Worm (Caenorhabditis elegans) whole organism, dauer: Measurements from ENCODE around the gene F20D6.15.

Experiments
- unc-62 ChIP-seq: sonication (generic microtip); optimal IDR thresholded peaks from 2 replicates; lab custom pipeline; 2017; ENCODE audit warnings: missing biosample characterization, missing genetic modification reagents, missing genetic modification characterization

Gene F20D6.15

DNA sequence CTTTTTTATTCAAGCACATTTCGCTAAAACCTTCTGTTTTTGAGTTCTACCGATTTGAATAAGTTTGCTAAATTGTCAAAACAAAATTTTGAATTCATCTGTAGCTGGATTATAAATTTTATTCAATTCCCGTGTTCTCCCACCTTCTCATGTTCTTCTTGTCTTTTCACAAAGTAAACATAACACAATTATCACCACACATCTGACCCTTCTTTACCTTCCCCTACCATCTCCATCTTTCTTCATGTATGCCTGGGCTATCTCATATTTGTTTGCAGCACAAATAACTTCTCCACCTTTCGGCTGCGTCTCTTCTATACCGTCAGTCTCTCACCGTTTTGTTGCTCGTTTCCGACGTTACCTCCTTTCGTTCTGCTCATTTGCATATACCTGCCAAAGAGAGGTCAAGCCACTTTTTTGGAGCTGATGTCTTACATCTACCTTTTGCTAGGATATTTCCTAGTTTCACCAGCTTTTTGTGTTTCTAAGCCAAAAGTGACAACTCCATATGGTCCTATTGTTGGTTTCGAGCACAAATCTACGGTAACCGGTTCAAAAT lies 14.9 kb upstream of the F20D6.15 start, which contains the start of gene cest-17:
Gene cest-17 (plus strand): TSS at position 248 of the 559 bp plus-strand sequence.
- TF ChIP-seq unc-62, result no peak

DNA sequence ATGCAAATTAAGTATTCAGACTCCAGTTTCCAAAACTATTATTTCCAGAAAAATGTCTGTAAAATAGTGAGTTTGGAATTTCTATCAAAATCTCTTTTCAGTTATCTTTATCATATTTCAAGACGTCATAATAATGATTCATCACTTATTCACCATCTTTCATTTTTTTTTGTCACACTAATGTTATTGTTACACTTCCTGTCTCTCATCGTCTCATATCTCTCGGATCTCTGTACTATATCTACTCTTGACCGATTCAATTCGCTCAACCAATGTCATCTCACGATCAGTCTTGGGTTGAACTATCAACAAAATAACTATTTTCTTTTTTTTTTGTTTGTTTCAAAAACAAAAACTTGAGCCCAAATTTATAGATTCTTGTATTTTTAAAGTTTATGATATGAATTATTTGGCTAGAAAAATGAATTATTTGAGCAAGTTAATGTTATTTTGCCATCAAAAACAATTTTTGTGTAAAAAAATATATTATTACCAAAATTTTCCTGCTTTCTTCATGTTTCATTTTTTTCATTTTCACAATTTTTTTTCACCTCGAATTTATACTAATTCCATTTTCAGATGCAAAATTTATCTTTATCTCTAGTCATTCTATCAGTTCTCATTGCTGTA lies 13.1 kb upstream of the F20D6.15 start, which contains the start of gene cri-2:
Gene cri-2 (plus strand): TSS at position 580 of the 630 bp plus-strand sequence.
- no peak for TF ChIP-seq unc-62

DNA sequence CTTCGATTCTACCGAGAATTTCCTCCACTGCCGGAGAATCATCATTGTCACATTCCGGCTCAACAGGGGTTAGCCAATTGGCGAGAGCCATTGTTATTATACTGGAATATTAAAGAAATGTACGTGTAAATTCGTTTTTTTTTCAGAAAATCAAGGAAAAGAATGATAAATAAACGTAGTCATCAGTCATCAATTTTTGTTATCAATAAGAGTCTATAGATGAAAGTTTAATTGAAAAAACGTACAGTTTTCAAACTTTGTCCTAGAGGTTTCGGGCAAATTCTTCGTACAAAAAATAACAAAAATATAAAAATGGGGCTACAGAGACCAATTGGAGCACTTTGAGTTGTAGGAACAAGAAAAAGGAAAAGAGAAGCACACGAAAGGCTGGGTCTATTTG lies 10.7 kb upstream of the F20D6.15 start, which contains the start of gene F20D6.11:
Gene F20D6.11 (minus strand): TSS at position 101 of the 400 bp plus-strand sequence.
- no peak for TF ChIP-seq unc-62

DNA sequence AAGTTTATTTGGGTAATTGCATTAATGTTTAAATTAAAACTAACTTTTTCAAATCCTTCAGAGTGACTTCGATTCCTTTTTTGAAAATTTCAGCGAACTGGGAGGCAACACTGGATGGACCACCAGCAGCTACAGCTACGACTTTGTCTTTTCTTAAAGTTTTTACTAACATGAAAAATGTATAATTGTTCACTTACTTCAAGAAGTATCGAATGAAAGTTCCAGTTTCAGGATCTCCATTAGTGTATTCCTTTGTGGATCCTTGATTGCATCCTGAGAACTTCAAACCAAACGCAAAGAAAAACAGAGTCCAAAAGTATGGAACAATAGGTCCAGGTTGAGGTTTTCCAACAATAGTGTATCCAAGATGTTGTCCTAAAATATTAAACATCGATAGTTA lies 8.7 kb upstream of the F20D6.15 start:
- TF ChIP-seq unc-62, result no peak

DNA sequence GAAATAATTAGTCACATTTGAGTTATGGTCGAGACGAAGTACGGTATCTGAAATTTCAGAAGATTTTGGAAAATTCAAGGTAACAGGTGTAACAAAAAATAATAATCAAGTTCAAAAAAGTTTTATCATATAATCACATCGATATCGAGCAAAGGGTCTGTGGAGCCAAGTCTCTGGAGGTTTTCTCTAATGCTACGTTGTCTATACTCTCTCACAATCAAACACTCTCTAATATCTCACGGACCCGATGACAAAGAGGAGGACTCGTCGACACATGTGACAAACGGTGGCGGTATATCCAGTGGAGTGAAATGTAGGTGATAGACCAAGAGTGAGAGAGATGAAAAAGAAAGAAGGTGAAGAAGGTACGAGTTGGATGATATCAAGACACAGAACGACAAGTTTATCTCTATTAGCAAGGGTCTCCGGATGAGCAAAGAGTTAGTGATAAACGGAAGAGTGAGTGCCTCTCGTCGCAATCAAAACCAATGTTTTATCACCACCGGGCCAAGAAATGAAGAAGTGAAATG lies 7.7 kb upstream of the F20D6.15 start, which contains the start of gene F20D6.10:
Gene F20D6.10 (minus strand): TSS at position 51 of the 530 bp plus-strand sequence.
- TF ChIP-seq unc-62, result no peak

DNA sequence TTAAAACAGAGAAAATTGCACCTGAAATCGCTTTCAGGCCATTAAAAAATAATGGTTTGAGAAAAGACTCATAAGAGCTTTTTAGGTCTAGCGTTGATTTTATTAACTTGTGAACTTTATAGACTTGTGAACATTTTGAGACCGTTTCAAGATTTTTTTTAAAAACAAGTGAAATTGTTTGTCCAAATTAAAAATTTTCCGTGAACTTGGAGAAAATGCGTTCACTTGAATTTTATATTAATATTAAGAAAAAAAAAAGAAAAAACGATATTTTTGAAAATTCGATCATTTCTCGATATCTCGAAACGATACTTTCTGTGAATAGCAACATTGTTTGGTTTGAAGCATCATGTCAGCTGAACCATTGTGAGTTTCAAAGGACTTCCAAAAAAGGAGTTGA lies 2.2 kb upstream of the F20D6.15 start, which contains the start of gene F20D6.1:
Gene F20D6.1 (plus strand): TSS at position 301 of the 400 bp plus-strand sequence.
- TF ChIP-seq unc-62, result no peak

DNA sequence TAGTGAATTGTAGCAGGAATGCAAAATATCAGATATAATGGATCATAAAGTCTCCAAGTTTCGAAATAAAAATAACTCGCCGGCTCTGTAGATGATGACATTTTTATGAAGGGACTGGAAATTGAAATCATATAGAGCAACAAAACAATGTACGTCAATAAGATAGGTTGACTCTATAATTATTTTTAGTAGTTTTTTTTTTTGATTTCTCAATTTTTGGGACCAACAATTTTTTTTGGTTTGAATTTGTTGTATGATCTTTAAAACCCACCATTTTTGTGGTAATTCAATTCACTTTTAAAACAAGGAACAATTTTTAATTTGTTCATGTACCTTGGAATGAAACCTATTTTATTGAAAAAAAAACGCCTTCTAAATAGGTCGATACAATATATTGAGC lies 1.7 kb upstream of the F20D6.15 start, which contains the start of gene F20D6.12:
Gene F20D6.12 (minus strand): TSS at position 101 of the 400 bp plus-strand sequence.
- TF ChIP-seq unc-62, result no peak

DNA sequence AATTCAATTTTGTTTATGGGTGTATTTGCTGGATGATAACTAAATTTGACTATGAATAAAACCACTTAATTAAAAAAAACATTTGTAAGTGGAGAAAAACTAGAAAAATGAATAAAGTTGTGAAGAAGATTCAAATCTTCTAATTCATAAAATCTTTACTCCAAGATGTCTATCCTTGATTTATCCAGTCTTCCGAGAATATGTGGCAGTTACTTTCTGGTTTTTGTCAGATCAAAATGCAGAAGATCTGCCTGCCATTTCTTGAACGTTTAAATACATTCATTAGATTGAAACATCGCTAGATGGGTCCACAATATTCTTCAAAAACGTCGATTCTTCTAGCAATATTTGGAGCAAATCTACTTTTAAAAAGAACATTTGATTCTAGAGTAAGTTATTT lies 2.5 kb downstream of the F20D6.15 start, which contains the start of gene F20D6.2:
Gene F20D6.2 (plus strand): TSS at position 301 of the 400 bp plus-strand sequence.
- TF ChIP-seq unc-62, result no peak

DNA sequence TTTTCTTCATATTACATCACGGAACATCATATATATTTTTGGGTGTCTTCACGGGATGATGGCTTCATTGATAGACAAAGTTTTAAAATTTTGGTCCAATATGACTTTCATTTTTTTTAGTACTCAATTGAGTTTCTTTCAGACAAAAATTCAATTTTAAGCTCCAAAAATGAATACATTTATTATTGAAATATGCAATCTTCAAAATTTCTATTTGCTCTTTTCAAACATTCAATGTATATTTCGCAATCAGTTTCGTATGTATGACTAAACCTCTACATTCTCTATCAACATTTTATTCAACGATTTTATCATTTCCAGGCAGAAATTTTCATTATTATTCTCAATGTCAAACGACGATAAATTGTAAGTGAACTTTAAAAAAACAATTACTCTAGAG lies 4.9 kb downstream of the F20D6.15 start, which contains the start of gene srp-8:
Gene srp-8 (plus strand): TSS at position 301 of the 400 bp plus-strand sequence.
- TF ChIP-seq unc-62, result no peak

DNA sequence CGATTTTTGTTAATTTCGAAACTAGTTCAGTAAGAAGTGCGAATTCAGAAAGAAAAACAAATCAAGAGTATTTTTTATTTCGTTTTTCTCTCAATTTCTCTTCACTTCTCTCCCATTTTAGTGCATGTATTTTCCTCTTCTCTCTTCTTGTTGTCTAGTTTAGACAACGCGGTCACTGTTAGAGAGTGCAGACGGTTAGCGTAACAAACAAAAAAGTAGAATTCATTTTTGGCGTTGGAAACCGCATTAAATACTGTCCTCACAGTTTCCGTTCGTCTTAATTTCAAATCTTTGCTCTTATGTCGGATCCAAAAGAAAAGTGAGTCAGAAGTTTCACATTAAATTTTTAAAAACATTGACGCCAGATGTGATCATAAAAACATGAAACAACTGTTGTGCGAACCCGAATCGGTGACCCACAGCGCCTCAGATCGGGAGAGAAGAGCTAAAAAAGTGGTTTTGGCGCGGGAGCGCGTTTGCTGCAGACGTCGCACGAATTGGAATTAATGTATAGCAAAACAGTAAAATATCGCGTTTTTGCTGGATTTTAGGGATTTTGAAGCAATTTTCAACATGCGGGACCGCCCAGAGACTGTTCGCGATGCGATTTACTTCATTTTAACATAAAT lies 9.2 kb downstream of the F20D6.15 start, which contains the start of gene srp-7:
Gene srp-7 (plus strand): TSS at position 213 of the 629 bp plus-strand sequence.
- TF ChIP-seq unc-62, result no peak

DNA sequence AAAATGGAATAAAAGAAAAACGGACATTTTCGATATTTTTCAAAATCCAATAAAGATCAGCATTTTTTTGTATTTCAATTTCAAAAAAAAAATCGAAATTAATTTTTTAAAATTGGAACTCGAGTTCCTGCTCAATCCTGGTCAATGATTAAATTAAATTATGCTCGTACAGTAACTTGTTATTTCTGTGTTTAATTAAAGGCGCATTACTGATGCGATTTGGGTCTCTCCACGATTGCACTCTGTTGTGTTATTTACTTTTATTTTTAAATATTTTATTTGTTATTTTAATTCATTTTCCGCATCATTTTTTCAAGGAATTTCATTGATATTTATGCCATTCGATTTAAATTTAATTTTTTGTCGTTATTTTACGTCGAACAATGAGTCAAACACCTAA lies 10.0 kb downstream of the F20D6.15 start:
- TF ChIP-seq unc-62, result no peak

DNA sequence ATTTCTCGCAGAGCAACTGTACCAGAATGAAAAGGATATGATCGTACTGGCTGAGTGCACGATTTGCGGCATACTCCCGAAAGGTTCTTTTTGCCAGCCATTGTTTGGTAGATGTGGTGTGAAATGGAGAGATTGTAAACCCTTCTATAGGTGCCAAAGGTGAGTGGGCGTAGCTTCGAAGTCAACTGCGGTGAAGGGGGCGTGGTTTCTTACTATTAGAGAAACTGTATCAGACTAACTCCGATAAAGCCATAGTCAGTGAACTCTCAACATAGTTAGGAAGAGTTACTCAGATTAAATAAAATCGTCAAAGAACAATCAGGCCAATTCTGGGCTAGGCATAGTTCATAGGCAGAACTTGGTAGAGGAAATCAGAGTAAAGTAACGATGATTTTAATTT lies 10.9 kb downstream of the F20D6.15 start, which contains the start of gene F20D6.9:
Gene F20D6.9 (minus strand): TSS at position 101 of the 400 bp plus-strand sequence.
- no peak for TF ChIP-seq unc-62

DNA sequence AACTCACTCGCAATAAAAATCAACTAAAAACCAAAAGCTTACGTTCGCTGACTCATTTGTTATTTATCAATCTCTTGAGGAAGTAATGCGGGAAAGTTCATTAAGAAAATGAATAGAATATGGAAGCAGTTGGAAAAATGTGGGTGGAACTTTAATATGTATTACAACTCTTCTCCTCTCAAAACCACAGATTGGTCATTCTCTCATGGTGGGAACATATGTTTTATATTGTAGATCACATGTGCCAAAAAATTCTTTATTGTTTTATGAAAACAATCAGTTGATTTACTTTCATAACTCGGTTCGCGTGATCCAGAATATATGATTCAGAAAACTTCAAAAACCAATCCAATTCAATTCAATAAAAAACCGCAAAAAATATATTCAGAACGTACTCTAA lies 16.6 kb downstream of the F20D6.15 start:
- no peak for TF ChIP-seq unc-62

DNA sequence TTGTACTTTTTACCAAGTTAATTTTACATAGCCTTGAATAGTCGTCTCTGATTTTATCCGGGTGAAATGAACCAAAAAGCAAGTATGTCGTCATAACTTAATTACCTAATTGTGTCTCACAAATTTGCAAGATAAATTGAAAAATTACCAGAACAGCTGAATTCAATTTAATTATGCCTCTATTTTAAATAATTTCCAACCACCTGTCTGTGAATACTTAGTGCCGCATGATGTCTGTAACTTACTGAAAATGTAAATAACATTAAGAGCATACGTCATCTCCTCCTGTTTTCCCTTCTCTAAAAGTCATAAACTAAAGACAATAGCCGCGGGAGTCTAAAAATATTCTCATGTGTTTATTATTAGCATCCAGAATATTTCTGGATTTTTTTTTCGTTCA lies 18.0 kb downstream of the F20D6.15 start:
- TF ChIP-seq unc-62, result no peak

DNA sequence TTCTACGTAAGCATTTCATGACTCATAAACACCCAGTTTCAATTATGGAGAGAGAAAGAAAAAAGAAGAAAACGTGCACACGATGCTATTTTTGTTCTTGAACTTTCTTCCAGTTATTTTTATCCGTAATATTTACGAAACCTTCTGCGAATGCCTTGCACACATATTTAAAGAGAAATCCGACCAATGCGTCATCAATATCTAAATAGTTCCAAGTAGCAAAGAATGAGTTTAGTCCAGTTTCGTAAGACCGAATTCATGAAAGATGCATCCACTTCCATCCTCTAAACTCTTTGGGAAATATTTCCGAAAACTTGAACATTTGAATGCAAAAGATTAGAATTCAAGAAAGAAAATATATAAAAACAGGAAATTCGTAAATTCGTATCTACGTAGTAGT lies 19.1 kb downstream of the F20D6.15 start:
- TF ChIP-seq unc-62, result no peak

DNA sequence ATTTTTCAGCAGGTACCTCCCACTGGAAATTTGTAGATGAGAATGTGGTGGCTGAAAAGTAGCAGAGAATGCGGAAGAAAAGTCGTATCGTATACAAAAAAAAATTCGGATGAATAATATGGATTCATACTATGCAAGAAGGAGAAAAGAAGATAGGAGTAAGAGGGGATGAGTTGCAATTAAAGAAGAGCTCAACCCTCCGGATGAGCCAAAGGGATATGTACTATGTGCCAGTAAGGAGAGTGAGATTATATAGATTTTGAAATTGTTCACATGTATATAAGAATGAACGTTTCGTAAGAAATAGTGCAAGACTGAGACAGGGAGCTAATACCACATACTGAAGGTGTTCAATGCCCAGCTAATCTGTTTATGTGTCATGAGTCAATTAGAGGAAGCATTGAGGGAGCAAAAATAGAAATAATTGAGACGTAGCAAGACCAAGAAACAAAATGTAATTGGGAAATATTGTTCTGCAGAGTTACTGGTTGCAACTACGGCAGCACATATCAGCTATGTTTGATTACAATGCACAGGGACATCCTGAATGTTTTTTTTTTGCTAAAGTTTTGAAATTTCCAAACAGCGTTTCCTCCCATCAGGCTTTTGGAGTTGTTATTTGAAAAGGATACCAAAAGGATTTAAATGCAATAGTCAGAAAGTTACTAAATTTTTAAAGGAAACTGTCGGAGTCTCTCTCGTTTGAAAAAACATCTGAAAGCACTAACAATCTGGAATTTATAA lies 19.9 kb downstream of the F20D6.15 start, which contains the start of gene F20D6.8:
Gene F20D6.8 (minus strand): TSS at position 51 of the 744 bp plus-strand sequence.
- TF ChIP-seq unc-62, result no peak
